Fruit fly (Drosophila melanogaster) whole organism, wandering third instar larva: ENCODE measurements around the gene beta-Spec.
A peak's percentile ranks its signal among the peaks of the same experiment; 100 is the strongest.

ENCODE experiments used
- Abd-B ChIP-seq: fragments of >200 bp; optimal IDR thresholded peaks from 2 replicates; lab custom pipeline; 2017; ENCODE audit warnings: missing biosample characterization, missing genetic modification characterization
- CG32264 ChIP-seq: fragments of 200-800 bp; sonication (Bioruptor generic); optimal IDR thresholded peaks from 2 replicates; lab custom pipeline; 2016; ENCODE audit warnings: missing biosample characterization, missing genetic modification characterization
- CG9705 ChIP-seq: fragments of 200-800 bp; sonication (Bioruptor generic); optimal IDR thresholded peaks from 2 replicates; lab custom pipeline; 2018; ENCODE audit warnings: missing biosample characterization, mild to moderate bottlenecking, missing genetic modification characterization
- CrebA ChIP-seq: fragments of 200-800 bp; sonication (Bioruptor generic); optimal IDR thresholded peaks from 2 replicates; lab custom pipeline; 2016; ENCODE audit warnings: missing biosample characterization, mild to moderate bottlenecking, missing genetic modification characterization, borderline replicate concordance
- Dfd ChIP-seq: fragments of >200 bp; optimal IDR thresholded peaks from 2 replicates; lab custom pipeline; 2017; ENCODE audit warnings: missing biosample characterization, missing genetic modification characterization
- Dif ChIP-seq: fragments of 200-275, 200-300 bp; sonication (Bioruptor generic); optimal IDR thresholded peaks from 2 replicates; lab custom pipeline; 2018; ENCODE audit warnings: missing biosample characterization, missing genetic modification characterization; ENCODE audit not compliant: partially characterized antibody
- GATAd ChIP-seq: sonication (Bioruptor generic); optimal IDR thresholded peaks from 2 replicates; lab custom pipeline; 2016; ENCODE audit warnings: missing biosample characterization, missing genetic modification characterization
- HLH106 ChIP-seq: fragments of 200-800 bp; optimal IDR thresholded peaks from 3 replicates; lab custom pipeline; 2019; ENCODE audit warnings: missing biosample characterization, mild to moderate bottlenecking, missing genetic modification characterization, moderate library complexity
- Hnf4 ChIP-seq: fragments of 200-800 bp; sonication (Bioruptor generic); optimal IDR thresholded peaks from 2 replicates; lab custom pipeline; 2016; ENCODE audit warnings: missing biosample characterization, mild to moderate bottlenecking, missing genetic modification characterization
- Hr78 ChIP-seq: fragments of >200 bp; optimal IDR thresholded peaks from 2 replicates; lab custom pipeline; 2017; ENCODE audit warnings: missing biosample characterization, missing genetic modification characterization
- Hr83 ChIP-seq: fragments of 200-300 bp; sonication (Bioruptor generic); optimal IDR thresholded peaks from 2 replicates; lab custom pipeline; 2016; ENCODE audit warnings: missing biosample characterization, mild to moderate bottlenecking, missing genetic modification characterization, moderate library complexity; ENCODE audit not compliant: poor library complexity, severe bottlenecking
- Jra ChIP-seq: sonication (Bioruptor generic); optimal IDR thresholded peaks from 2 replicates; lab custom pipeline; 2016; ENCODE audit warnings: missing biosample characterization, missing genetic modification characterization
- Mio ChIP-seq: sonication (Bioruptor generic); optimal IDR thresholded peaks from 2 replicates; lab custom pipeline; 2016; ENCODE audit warnings: missing biosample characterization, missing genetic modification characterization
- Myc ChIP-seq: fragments of >200 bp; optimal IDR thresholded peaks from 2 replicates; lab custom pipeline; 2017
- N ChIP-seq: fragments of >200 bp; optimal IDR thresholded peaks from 2 replicates; lab custom pipeline; 2018; ENCODE audit warnings: missing biosample characterization, missing external identifiers, missing genetic modification characterization
- OdsH ChIP-seq: fragments of 200-800 bp; sonication (Bioruptor generic); optimal IDR thresholded peaks from 2 replicates; lab custom pipeline; 2016; ENCODE audit warnings: missing biosample characterization, mild to moderate bottlenecking, missing genetic modification characterization
- Rel ChIP-seq, 2 experiments: fragments of 200-800 bp; sonication (Bioruptor generic) in 1 of 2; optimal IDR thresholded peaks; 2 replicates in 1 of 2; 3 replicates in 1 of 2; lab custom pipeline; 2016 to 2019; ENCODE audit warnings: mild to moderate bottlenecking in 2 of 2, missing biosample characterization in 2 of 2, missing genetic modification characterization in 2 of 2, moderate library complexity in 1 of 2
- Sp1 ChIP-seq: fragments of 200-800 bp; sonication (Bioruptor generic); optimal IDR thresholded peaks from 3 replicates; lab custom pipeline; 2019; ENCODE audit warnings: missing biosample characterization, mild to moderate bottlenecking, missing genetic modification characterization, moderate library complexity
- br ChIP-seq: fragments of 200-800 bp; sonication (Bioruptor generic); optimal IDR thresholded peaks from 2 replicates; lab custom pipeline; 2016; ENCODE audit warnings: missing biosample characterization, missing genetic modification characterization
- brk ChIP-seq: fragments of 200-800 bp; sonication (Bioruptor generic); optimal IDR thresholded peaks from 2 replicates; lab custom pipeline; 2016; ENCODE audit warnings: missing biosample characterization, mild to moderate bottlenecking, missing genetic modification characterization
- dl ChIP-seq, 2 experiments: fragments of 175-275, 200-275 bp in 1 of 2; fragments of 200-275 bp in 1 of 2; sonication (Bioruptor generic); optimal IDR thresholded peaks; lab custom pipeline; 2018; ENCODE audit warnings: mild to moderate bottlenecking in 2 of 2, missing biosample characterization in 2 of 2, missing genetic modification characterization in 2 of 2, moderate library complexity in 2 of 2; ENCODE audit not compliant: partially characterized antibody in 2 of 2, insufficient read depth in 1 of 2
- dmrt93B ChIP-seq: fragments of 200-800 bp; sonication (Bioruptor generic); optimal IDR thresholded peaks from 2 replicates; lab custom pipeline; 2018; ENCODE audit warnings: missing biosample characterization, mild to moderate bottlenecking, missing genetic modification characterization
- dsf ChIP-seq: sonication (Bioruptor generic); optimal IDR thresholded peaks from 2 replicates; lab custom pipeline; 2016; ENCODE audit warnings: missing biosample characterization, missing genetic modification characterization, borderline replicate concordance
- ey ChIP-seq: fragments of 200-800 bp; sonication (Bioruptor generic); optimal IDR thresholded peaks from 2 replicates; lab custom pipeline; 2016; ENCODE audit warnings: missing biosample characterization, missing genetic modification characterization
- foxo ChIP-seq, 2 experiments: fragments of 200-800 bp; sonication (Bioruptor generic); optimal IDR thresholded peaks; 2 replicates in 1 of 2; 3 replicates in 1 of 2; lab custom pipeline; 2016 to 2017; ENCODE audit warnings: missing biosample characterization in 2 of 2, missing genetic modification characterization in 2 of 2
- fru ChIP-seq: fragments of 200-800 bp; sonication (Bioruptor generic); optimal IDR thresholded peaks from 3 replicates; lab custom pipeline; 2016; ENCODE audit warnings: missing biosample characterization, mild to moderate bottlenecking, missing genetic modification characterization
- h ChIP-seq: fragments of 200-800 bp; sonication (Bioruptor generic); optimal IDR thresholded peaks from 3 replicates; lab custom pipeline; 2016; ENCODE audit warnings: missing biosample characterization, mild to moderate bottlenecking, missing genetic modification characterization
- jim ChIP-seq: fragments of 175-275, 200-325 bp; sonication (Bioruptor generic); optimal IDR thresholded peaks from 2 replicates; lab custom pipeline; 2016; ENCODE audit warnings: missing biosample characterization, mild to moderate bottlenecking, missing genetic modification characterization
- lola ChIP-seq: fragments of >200 bp; optimal IDR thresholded peaks from 2 replicates; lab custom pipeline; 2017; ENCODE audit warnings: missing biosample characterization, missing genetic modification characterization
- pan ChIP-seq: fragments of >200 bp; optimal IDR thresholded peaks from 2 replicates; lab custom pipeline; 2017
- psq ChIP-seq: fragments of 200-800 bp; sonication (Bioruptor generic); optimal IDR thresholded peaks from 3 replicates; lab custom pipeline; 2017; ENCODE audit warnings: missing biosample characterization, mild to moderate bottlenecking, missing genetic modification characterization, moderate library complexity
- rgr ChIP-seq: fragments of 200-800 bp; sonication (Bioruptor generic); optimal IDR thresholded peaks from 3 replicates; lab custom pipeline; 2016; ENCODE audit warnings: missing biosample characterization, mild to moderate bottlenecking, missing genetic modification characterization
- sage ChIP-seq: fragments of 200-800 bp; sonication (Bioruptor generic); optimal IDR thresholded peaks from 2 replicates; lab custom pipeline; 2016; ENCODE audit warnings: missing biosample characterization, mild to moderate bottlenecking, missing genetic modification characterization
- sv ChIP-seq: fragments of 200-800 bp; sonication (Bioruptor generic); optimal IDR thresholded peaks from 3 replicates; lab custom pipeline; 2016; ENCODE audit warnings: missing biosample characterization, missing genetic modification characterization
- tai ChIP-seq: sonication (Bioruptor generic); optimal IDR thresholded peaks from 2 replicates; lab custom pipeline; 2016; ENCODE audit warnings: missing biosample characterization, missing genetic modification characterization
- usp ChIP-seq: fragments of >200 bp; optimal IDR thresholded peaks from 2 replicates; lab custom pipeline; 2017; ENCODE audit warnings: missing biosample characterization, missing genetic modification characterization
- woc ChIP-seq: sonication (Bioruptor generic); optimal IDR thresholded peaks from 2 replicates; lab custom pipeline; 2016; ENCODE audit warnings: missing biosample characterization, mild to moderate bottlenecking, missing genetic modification characterization

beta-Spec gene

dm6 chrX:17657050-17657696, at the start of gene beta-Spec:
Gene beta-Spec, plus strand, starts transcription at chrX:17657372.
- no peak for TF ChIP-seq Dif (GFP tag; lab: Kevin White, UChicago)
- no peak for TF ChIP-seq sage (GFP tag; lab: Kevin White, UChicago)
- TF ChIP-seq tai (GFP tag; lab: Kevin White, UChicago), result no peak
- peak; percentile 78 for TF ChIP-seq Myc (lab: Kevin White, UChicago)
- TF ChIP-seq HLH106 (tag; lab: Kevin White, UChicago), result peak; percentile 18
- peak; percentile 43 for TF ChIP-seq psq (GFP tag; lab: Kevin White, UChicago)

dm6 chrX:17611455-17611854, 45.7 kb upstream of the beta-Spec start:
- TF ChIP-seq br (no peak), foxo (GFP tag; optimal IDR thresholded peaks at IDR 0.05; lab: Kevin White, UChicago) (no peak), Hnf4 (GFP tag; lab: Kevin White, UChicago) (no peak)

dm6 chrX:17622187-17622586, 35.0 kb upstream of the beta-Spec start:
- peak; percentile 41 for TF ChIP-seq Dfd (GFP tag; lab: Kevin White, UChicago)
- TF ChIP-seq lola, result no peak
- TF ChIP-seq, all 38 proteins: peak for 1

- TF ChIP-seq brk (GFP tag; lab: Kevin White, UChicago), result peak; percentile 56
- no peak for TF ChIP-seq Mio (GFP tag; lab: Kevin White, UChicago)
- peak; percentile 77 for TF ChIP-seq tai (GFP tag; lab: Kevin White, UChicago)
- TF ChIP-seq Rel (GFP tag; optimal IDR thresholded peaks at IDR 0.05; lab: Kevin White, UChicago), result peak; percentile 68
- TF ChIP-seq Rel (tag; optimal IDR thresholded peaks at IDR 0.05; lab: Kevin White, UChicago), result peak; percentile 76
- no peak for TF ChIP-seq Hr78
- TF ChIP-seq, all 38 proteins: peak for 3
Observed at dm6 chrX:17624223-17624982, 32.8 kb upstream of the beta-Spec start.

dm6 chrX:17624983-17625401, 32.2 kb upstream of the beta-Spec start:
- TF ChIP-seq Abd-B (GFP tag; lab: Kevin White, UChicago) (no peak), Dif (GFP tag; lab: Kevin White, UChicago) (no peak), Sp1 (peak; percentile 91), Hr78 (no peak), Jra (peak; percentile 50), woc (peak; percentile 59), foxo (GFP tag; optimal IDR thresholded peaks at IDR 0.05; lab: Kevin White, UChicago) (peak; percentile 88 to 94), pan (lab: Kevin White, UChicago) (no peak), HLH106 (tag; lab: Kevin White, UChicago) (peak; percentile 91), br (peak; percentile 91), jim (no peak), dl (GFP tag; optimal IDR thresholded peaks at IDR 0.05; lab: Kevin White, UChicago; ENCODE audit: insufficient read depth in 1 of 2, partially characterized antibody in 2 of 2) (no peak), fru (GFP tag; lab: Kevin White, UChicago) (peak; percentile 94), CG32264 (GFP tag; lab: Kevin White, UChicago) (peak; percentile 89), Rel (GFP tag; optimal IDR thresholded peaks at IDR 0.05; lab: Kevin White, UChicago) (no peak), Rel (tag; optimal IDR thresholded peaks at IDR 0.05; lab: Kevin White, UChicago) (no peak), N (GFP tag; lab: Kevin White, UChicago) (no peak), psq (GFP tag; lab: Kevin White, UChicago) (peak; percentile 85), dsf (GFP tag; lab: Kevin White, UChicago) (no peak), CG9705 (GFP tag; lab: Kevin White, UChicago) (peak; percentile 66), rgr (GFP tag; lab: Kevin White, UChicago) (peak; percentile 92), OdsH (GFP tag; lab: Kevin White, UChicago) (peak; percentile 89), brk (GFP tag; lab: Kevin White, UChicago) (no peak), Mio (GFP tag; lab: Kevin White, UChicago) (peak; percentile 39), Hr83 (GFP tag; lab: Kevin White, UChicago) (peak; percentile 29), lola (no peak), usp (no peak), CrebA (GFP tag; lab: Kevin White, UChicago) (no peak), tai (GFP tag; lab: Kevin White, UChicago) (peak; percentile 33), GATAd (GFP tag; lab: Kevin White, UChicago) (no peak), dmrt93B (GFP tag; lab: Kevin White, UChicago) (peak; percentile 81), sv (GFP tag; lab: Kevin White, UChicago) (peak; percentile 76), Hnf4 (GFP tag; lab: Kevin White, UChicago) (peak; percentile 84), h (GFP tag; lab: Kevin White, UChicago) (peak; percentile 92), Myc (lab: Kevin White, UChicago) (no peak), ey (GFP tag; lab: Kevin White, UChicago) (peak; percentile 91)
